Worm (Caenorhabditis elegans) whole organism, early embryonic: ENCODE measurements around the gene clec-66.

Source experiments
- B0310.2 ChIP-seq: sonication (generic microtip); optimal IDR thresholded peaks from 2 replicates; lab custom pipeline; 2016; ENCODE audit warnings: mild to moderate bottlenecking, missing genetic modification characterization, missing compliant biosample characterization
- F13C5.2 ChIP-seq: sonication (generic microtip); optimal IDR thresholded peaks from 2 replicates; lab custom pipeline; 2017; ENCODE audit warnings: mild to moderate bottlenecking, missing genetic modification characterization, inconsistent platforms, missing compliant biosample characterization
- aly-1 ChIP-seq: sonication (generic microtip); optimal IDR thresholded peaks from 2 replicates; lab custom pipeline; 2016; ENCODE audit warnings: missing genetic modification characterization, missing compliant biosample characterization
- ama-1 ChIP-seq: fragments of 150-350 bp; optimal IDR thresholded peaks from 2 replicates; lab custom pipeline; 2014
- ceh-13 ChIP-seq: fragments of 200-800 bp; sonication (Bioruptor generic); optimal IDR thresholded peaks from 2 replicates; lab custom pipeline; 2018; ENCODE audit warnings: mild to moderate bottlenecking, missing genetic modification characterization, missing compliant biosample characterization
- ceh-36 ChIP-seq: sonication (generic microtip); optimal IDR thresholded peaks from 2 replicates; lab custom pipeline; 2016; ENCODE audit warnings: missing genetic modification characterization, inconsistent platforms, missing compliant biosample characterization
- ets-7 ChIP-seq: sonication (generic microtip); optimal IDR thresholded peaks from 2 replicates; lab custom pipeline; 2016; ENCODE audit warnings: missing genotype, missing genetic modification characterization, missing compliant biosample characterization
- flt-1 ChIP-seq: fragments of 200-800 bp; sonication (Bioruptor generic); IDR thresholded peaks from 2 replicates; pipeline ENCODE4 v1.3.6; 2022; ENCODE audit warnings: missing genetic modification characterization, missing compliant biosample characterization
- hmbx-1 ChIP-seq: sonication (generic microtip); optimal IDR thresholded peaks from 2 replicates; lab custom pipeline; 2016; ENCODE audit warnings: mild to moderate bottlenecking, missing genetic modification characterization, missing compliant biosample characterization
- hmg-4 ChIP-seq: fragments of 200-800 bp; sonication (Bioruptor generic); optimal IDR thresholded peaks from 2 replicates; lab custom pipeline; 2018; ENCODE audit warnings: mild to moderate bottlenecking, missing genetic modification characterization, missing compliant biosample characterization
- hnd-1 ChIP-seq: sonication (generic microtip); optimal IDR thresholded peaks from 2 replicates; lab custom pipeline; 2016; ENCODE audit warnings: missing genetic modification characterization, missing compliant biosample characterization
- pes-1 ChIP-seq: fragments of 200-800 bp; sonication (Bioruptor generic); IDR thresholded peaks from 2 replicates; pipeline ENCODE4 v1.3.6; 2022; ENCODE audit warnings: missing genetic modification reagents, missing genetic modification characterization, missing compliant biosample characterization
- scrt-1 ChIP-seq: fragments of 200-800 bp; sonication (Bioruptor generic); IDR thresholded peaks from 2 replicates; pipeline ENCODE4 v1.3.6; 2022; ENCODE audit warnings: missing genetic modification characterization, missing compliant biosample characterization
- sea-1 ChIP-seq: fragments of 200-800 bp; sonication (Bioruptor generic); conservative IDR thresholded peaks from 2 replicates; pipeline ENCODE4 v1.3.6; 2022; ENCODE audit warnings: missing genetic modification characterization, missing compliant biosample characterization
- tbx-11 ChIP-seq: fragments of 200-800 bp; sonication (Bioruptor generic); IDR thresholded peaks from 2 replicates; pipeline ENCODE4 v1.3.6; 2022; ENCODE audit warnings: missing genetic modification characterization, missing compliant biosample characterization
- tbx-37 ChIP-seq: fragments of 200-800 bp; sonication (Bioruptor generic); conservative IDR thresholded peaks from 2 replicates; pipeline ENCODE4 v1.3.6; 2022; ENCODE audit warnings: missing genetic modification reagents, missing genetic modification characterization, missing compliant biosample characterization
- tra-4 ChIP-seq: sonication (generic microtip); optimal IDR thresholded peaks from 2 replicates; lab custom pipeline; 2017; ENCODE audit warnings: missing genetic modification characterization, missing compliant biosample characterization

clec-66 gene

ce11 chrII:12939801-12940200 lies 35.6 kb downstream of the clec-66 start, which contains the start of gene arrd-10:
Gene arrd-10 (plus strand): TSS chrII:12940101.
- TF ChIP-seq aly-1 = no peak
- no peak for TF ChIP-seq tbx-37 (GFP tag; lab: Robert Waterston, UW)
- TF ChIP-seq tra-4 (tag; lab: Kevin White, UChicago) = no peak
- no peak for TF ChIP-seq hmbx-1 (tag; lab: Kevin White, UChicago)
- TF ChIP-seq ets-7 = no peak

- TF ChIP-seq sea-1 (GFP tag; lab: Robert Waterston, UW) (no peak), B0310.2 (no peak), tra-4 (tag; lab: Kevin White, UChicago) (no peak), flt-1 (GFP tag; lab: Robert Waterston, UW) (no peak), aly-1 (no peak), ama-1 (lab: Kevin White, UChicago) (no peak), ceh-36 (no peak), ceh-13 (no peak), tbx-11 (GFP tag; lab: Robert Waterston, UW) (no peak), scrt-1 (GFP tag; lab: Robert Waterston, UW) (no peak), hnd-1 (tag; lab: Kevin White, UChicago) (no peak)
Observed at ce11 chrII:12942496-12942895, 38.3 kb downstream of the clec-66 start.

ce11 chrII:12944587-12945126 lies 40.5 kb downstream of the clec-66 start:
- TF ChIP-seq tra-4 (tag; lab: Kevin White, UChicago) (peak; percentile 88), B0310.2 (peak; percentile 86), ceh-36 (peak; percentile 69), flt-1 (GFP tag; lab: Robert Waterston, UW) (peak; percentile 47; the same call in 1 of the 2 replicates), ets-7 (peak; percentile 48), tbx-37 (GFP tag; lab: Robert Waterston, UW) (peak; percentile 30; the same call in 1 of the 2 replicates), F13C5.2 (peak; percentile 82), aly-1 (peak; percentile 56), hmbx-1 (tag; lab: Kevin White, UChicago) (peak; percentile 66), scrt-1 (GFP tag; lab: Robert Waterston, UW) (peak; percentile 36; the same call in 1 of the 2 replicates), hnd-1 (tag; lab: Kevin White, UChicago) (no peak), pes-1 (GFP tag; lab: Robert Waterston, UW) (peak; percentile 80; the same call in 1 of the 2 replicates), sea-1 (GFP tag; lab: Robert Waterston, UW) (0 out of 2 replicates have a peak, but pooled peaks have one; percentile 68), ceh-13 (peak; percentile 21), ama-1 (lab: Kevin White, UChicago) (peak; percentile 97), tbx-11 (GFP tag; lab: Robert Waterston, UW) (peak; percentile 58), hmg-4 (GFP tag; lab: Kevin White, UChicago) (peak; percentile 85)

ce11 chrII:12948158-12948557 lies 44.0 kb downstream of the clec-66 start, which contains the start of gene F58G1.7:
Gene F58G1.7 (minus strand): TSS chrII:12948258.
- TF ChIP-seq ama-1 (lab: Kevin White, UChicago) (no peak), hmg-4 (GFP tag; lab: Kevin White, UChicago) (no peak)

- TF ChIP-seq sea-1 (GFP tag; lab: Robert Waterston, UW) (no peak), tbx-11 (GFP tag; lab: Robert Waterston, UW) (no peak), scrt-1 (GFP tag; lab: Robert Waterston, UW) (no peak), F13C5.2 (no peak), flt-1 (GFP tag; lab: Robert Waterston, UW) (no peak), ceh-13 (no peak), hmg-4 (GFP tag; lab: Kevin White, UChicago) (no peak), ceh-36 (no peak), ama-1 (lab: Kevin White, UChicago) (no peak)
Observed at ce11 chrII:12953297-12953696, 49.1 kb downstream of the clec-66 start.

ce11 chrII:12954670-12955069 lies 50.5 kb downstream of the clec-66 start, which contains the start of the genes Y38F1A.1 and Y38F1A.2:
Gene Y38F1A.1 (minus strand): TSS chrII:12954770.
Gene Y38F1A.2 (plus strand): TSS chrII:12954958.
- TF ChIP-seq B0310.2 (no peak), sea-1 (GFP tag; lab: Robert Waterston, UW) (no peak), hmg-4 (GFP tag; lab: Kevin White, UChicago) (no peak), F13C5.2 (no peak), ceh-36 (no peak), tbx-11 (GFP tag; lab: Robert Waterston, UW) (no peak), flt-1 (GFP tag; lab: Robert Waterston, UW) (no peak), ets-7 (no peak), tra-4 (tag; lab: Kevin White, UChicago) (no peak), hmbx-1 (tag; lab: Kevin White, UChicago) (no peak)
